ENCODE assay signal across 6 fruit fly cellular contexts in the genomic region with DNA sequence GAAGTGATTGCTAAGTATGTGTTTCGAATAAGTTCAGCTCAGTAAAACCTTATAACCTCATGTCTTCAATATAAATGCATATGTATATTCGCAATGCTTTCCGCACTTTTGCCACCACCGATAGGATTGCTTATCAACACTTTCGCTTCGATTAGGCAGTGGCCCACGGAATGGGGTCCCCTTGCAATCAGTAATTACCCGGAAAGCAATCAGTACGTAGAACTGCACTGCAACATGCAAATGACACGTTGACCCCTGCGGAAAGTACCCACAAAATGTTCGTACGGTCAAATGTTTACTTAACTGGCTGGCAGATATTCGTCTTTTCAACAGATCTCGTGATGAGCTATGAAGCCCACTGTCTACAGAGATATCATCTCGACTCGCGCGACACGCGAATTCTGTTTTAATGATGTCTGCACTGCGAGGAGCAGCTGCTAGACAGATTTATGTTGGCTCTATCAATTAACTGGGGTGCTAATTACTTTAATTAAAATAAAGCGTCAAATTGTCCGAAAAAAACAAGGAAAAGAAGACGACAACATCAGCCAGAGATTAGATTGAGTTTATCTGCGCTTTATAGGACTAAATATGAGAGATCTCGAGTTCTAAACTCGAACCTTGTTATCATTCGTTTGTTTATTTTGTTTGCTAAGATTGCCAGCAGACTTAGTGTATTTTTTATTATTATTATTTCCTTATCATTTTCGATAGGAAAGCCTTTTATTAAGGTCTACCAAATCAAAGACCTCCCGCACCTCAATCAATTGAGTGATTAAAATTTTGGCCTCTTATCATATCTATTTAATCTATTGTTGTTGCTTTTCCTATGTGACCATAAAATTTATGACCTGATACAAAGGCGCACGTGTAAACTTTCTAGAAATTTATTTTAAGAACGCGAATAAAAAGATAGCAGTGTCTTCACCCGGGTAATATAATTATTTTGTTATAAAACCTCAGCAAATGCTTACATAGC.
TF ChIP-seq lines count a peak whose summit lies in the region.

No protein-coding gene starts in this region.

- TF ChIP-seq CTCF in whole organism, embryonic (GFP tag; optimal IDR thresholded peaks at IDR 0.05; lab: Kevin White, UChicago): no peak

TF ChIP-seq in whole organism, 6 proteins besides CTCF, POLR2A, EP300 and RAD21:
- TF ChIP-seq pan (optimal IDR thresholded peaks at IDR 0.05; lab: Kevin White, UChicago): peak; percentile 23
- no peak for TF ChIP-seq EcR (GFP tag; optimal IDR thresholded peaks at IDR 0.05; lab: Kevin White, UChicago)
- no peak for TF ChIP-seq CG8478 (optimal IDR thresholded peaks at IDR 0.05; lab: Kevin White, UChicago)
TF ChIP-seq in whole organism: peak in this region for 1.

TF ChIP-seq in whole organism, adult, 20 proteins besides CTCF, POLR2A, EP300 and RAD21:
- TF ChIP-seq pad (GFP tag; optimal IDR thresholded peaks at IDR 0.05; lab: Kevin White, UChicago): no peak
- TF ChIP-seq cic (GFP tag; optimal IDR thresholded peaks at IDR 0.05; lab: Kevin White, UChicago): no peak
- no peak for TF ChIP-seq cnc (optimal IDR thresholded peaks at IDR 0.05; lab: Kevin White, UChicago)
- no peak for TF ChIP-seq Crg-1 (GFP tag; optimal IDR thresholded peaks at IDR 0.05; lab: Kevin White, UChicago)
- no peak for TF ChIP-seq bab1 (GFP tag; optimal IDR thresholded peaks at IDR 0.05; lab: Kevin White, UChicago)
- TF ChIP-seq kay (GFP tag; lab: Kevin White, UChicago; ENCODE audit: borderline replicate concordance): peak; percentile 95
- TF ChIP-seq CG5204 (GFP tag; optimal IDR thresholded peaks at IDR 0.05; lab: Kevin White, UChicago): no peak
- no peak for TF ChIP-seq toe (GFP tag; optimal IDR thresholded peaks at IDR 0.05; lab: Kevin White, UChicago)
TF ChIP-seq in whole organism, adult: peak in this region for 1.

TF ChIP-seq in whole organism, embryonic, 481 proteins besides CTCF, POLR2A, EP300 and RAD21 (continues in another document):
- TF ChIP-seq CG17186 (GFP tag; optimal IDR thresholded peaks at IDR 0.05; lab: Kevin White, UChicago): no peak
- no peak for TF ChIP-seq Ada2b (GFP tag; IDR thresholded peaks at IDR 0.05; lab: Robert Waterston, UW)
- no peak for TF ChIP-seq Dbx (GFP tag; IDR thresholded peaks at IDR 0.05; lab: Robert Waterston, UW)
- peak; percentile 20 for TF ChIP-seq Vsx1 (GFP tag; optimal IDR thresholded peaks at IDR 0.05; lab: Kevin White, UChicago)
- TF ChIP-seq CG10147 (GFP tag; optimal IDR thresholded peaks at IDR 0.05; lab: Kevin White, UChicago): no peak
- TF ChIP-seq sqz (GFP tag; optimal IDR thresholded peaks at IDR 0.05; lab: Kevin White, UChicago): peak; percentile 30
- peak in 1 of 2 experiments; percentile 26 for TF ChIP-seq Hr78 (GFP tag; optimal IDR thresholded peaks at IDR 0.05; lab: Kevin White, UChicago)
- TF ChIP-seq maf-S (GFP tag; optimal IDR thresholded peaks at IDR 0.05; lab: Kevin White, UChicago): no peak
- TF ChIP-seq CG32532 (GFP tag; IDR thresholded peaks at IDR 0.05; lab: Robert Waterston, UW): no peak
- peak; percentile 44 for TF ChIP-seq Fer1 (GFP tag; optimal IDR thresholded peaks at IDR 0.05; lab: Kevin White, UChicago)
- TF ChIP-seq bcd (GFP tag; optimal IDR thresholded peaks at IDR 0.05; lab: Kevin White, UChicago): no peak
- no peak for TF ChIP-seq Dp (GFP tag; optimal IDR thresholded peaks at IDR 0.05; lab: Kevin White, UChicago)
- peak; percentile 5 for TF ChIP-seq CG6254 (GFP tag; optimal IDR thresholded peaks at IDR 0.05; lab: Kevin White, UChicago)
- peak; percentile 12 for TF ChIP-seq CG8924 (tag; optimal IDR thresholded peaks at IDR 0.05; lab: Kevin White, UChicago)
- peak; percentile 16 for TF ChIP-seq Hmr (GFP tag; optimal IDR thresholded peaks at IDR 0.05; lab: Kevin White, UChicago)
- TF ChIP-seq CG34422 (GFP tag; IDR thresholded peaks at IDR 0.05; lab: Robert Waterston, UW): no peak
- TF ChIP-seq CG10959 (GFP tag; IDR thresholded peaks at IDR 0.05; lab: Robert Waterston, UW): no peak

TF ChIP-seq in whole organism, prepupa, 60 proteins besides CTCF, POLR2A, EP300 and RAD21:
- TF ChIP-seq fkh (GFP tag; optimal IDR thresholded peaks at IDR 0.05; lab: Kevin White, UChicago) (peak; percentile 59), eg (GFP tag; IDR thresholded peaks at IDR 0.05; lab: Robert Waterston, UW) (no peak), CG3032 (tag; optimal IDR thresholded peaks at IDR 0.05; lab: Kevin White, UChicago) (no peak), svp (GFP tag; lab: Kevin White, UChicago) (peak; percentile 99), CG11294 (GFP tag; IDR thresholded peaks at IDR 0.05; lab: Robert Waterston, UW) (no peak), spab (GFP tag; optimal IDR thresholded peaks at IDR 0.05; lab: Kevin White, UChicago) (no peak), fd85E (GFP tag; optimal IDR thresholded peaks at IDR 0.05; lab: Kevin White, UChicago) (no peak), CG6808 (GFP tag; optimal IDR thresholded peaks at IDR 0.05; lab: Kevin White, UChicago) (no peak), achi (GFP tag; optimal IDR thresholded peaks at IDR 0.05; lab: Kevin White, UChicago) (no peak), vri (GFP tag; optimal IDR thresholded peaks at IDR 0.05; lab: Kevin White, UChicago) (peak; percentile 41), Eip75B (GFP tag; optimal IDR thresholded peaks at IDR 0.05; lab: Kevin White, UChicago) (no peak), Blimp-1 (GFP tag; optimal IDR thresholded peaks at IDR 0.05; lab: Kevin White, UChicago) (no peak), Eip93F (GFP tag; optimal IDR thresholded peaks at IDR 0.05; lab: Kevin White, UChicago) (peak; percentile 40), net (GFP tag; optimal IDR thresholded peaks at IDR 0.05; lab: Kevin White, UChicago) (no peak)

TF ChIP-seq in whole organism, pupa, 21 proteins besides CTCF, POLR2A, EP300 and RAD21:
- TF ChIP-seq EcR (GFP tag; optimal IDR thresholded peaks at IDR 0.05; lab: Kevin White, UChicago): peak; percentile 59
- TF ChIP-seq CG8159 (tag; optimal IDR thresholded peaks at IDR 0.05; lab: Kevin White, UChicago): no peak

TF ChIP-seq in whole organism, wandering third instar larva, 38 proteins besides CTCF, POLR2A, EP300 and RAD21:
- TF ChIP-seq Rel (GFP tag; optimal IDR thresholded peaks at IDR 0.05; lab: Kevin White, UChicago) (peak; percentile 9), Rel (tag; optimal IDR thresholded peaks at IDR 0.05; lab: Kevin White, UChicago) (peak; percentile 70), dmrt93B (GFP tag; optimal IDR thresholded peaks at IDR 0.05; lab: Kevin White, UChicago) (no peak), CG32264 (GFP tag; optimal IDR thresholded peaks at IDR 0.05; lab: Kevin White, UChicago) (no peak), lola (GFP tag; optimal IDR thresholded peaks at IDR 0.05; lab: Kevin White, UChicago) (no peak), sage (GFP tag; optimal IDR thresholded peaks at IDR 0.05; lab: Kevin White, UChicago) (peak; percentile 44), h (GFP tag; optimal IDR thresholded peaks at IDR 0.05; lab: Kevin White, UChicago) (peak; percentile 28), CrebA (GFP tag; optimal IDR thresholded peaks at IDR 0.05; lab: Kevin White, UChicago; ENCODE audit: borderline replicate concordance) (peak; percentile 57), N (GFP tag; optimal IDR thresholded peaks at IDR 0.05; lab: Kevin White, UChicago) (no peak), HLH106 (tag; optimal IDR thresholded peaks at IDR 0.05; lab: Kevin White, UChicago) (no peak), woc (GFP tag; optimal IDR thresholded peaks at IDR 0.05; lab: Kevin White, UChicago) (no peak)
TF ChIP-seq in whole organism, wandering third instar larva: peak in this region for 4.
